Worm (Caenorhabditis elegans) whole organism, young adult: ENCODE data around the gene F35E8.1.

ENCODE experiments used
- B0035.1 ChIP-seq: sonication (generic microtip); optimal IDR thresholded peaks from 2 replicates; lab custom pipeline; 2016; ENCODE audit warnings: missing genetic modification characterization, mild to moderate bottlenecking, missing compliant biosample characterization, missing genotype, missing genetic modification reagents
- B0261.1 ChIP-seq: sonication (generic microtip); optimal IDR thresholded peaks from 2 replicates; lab custom pipeline; 2016; ENCODE audit warnings: mild to moderate bottlenecking, missing genetic modification characterization, moderate library complexity, missing compliant biosample characterization
- B0336.3 ChIP-seq: fragments of 200-800 bp; sonication (Bioruptor generic); IDR thresholded peaks from 2 replicates; pipeline ENCODE4 v1.3.6; 2022; ENCODE audit warnings: missing genetic modification characterization, missing compliant biosample characterization
- C06A6.2 ChIP-seq: fragments of 200-800 bp; sonication (Bioruptor generic); conservative IDR thresholded peaks from 2 replicates; pipeline ENCODE4 v1.3.6; 2022; ENCODE audit warnings: missing genetic modification characterization, missing compliant biosample characterization
- C17E4.6 ChIP-seq: fragments of 200-800 bp; sonication (Bioruptor generic); IDR thresholded peaks from 2 replicates; pipeline ENCODE4 v1.3.6; 2022; ENCODE audit warnings: missing genetic modification reagents, missing genetic modification characterization, missing compliant biosample characterization
- F22D6.2 ChIP-seq: sonication (generic microtip); optimal IDR thresholded peaks from 2 replicates; lab custom pipeline; 2016; ENCODE audit warnings: mild to moderate bottlenecking, missing genetic modification characterization, missing compliant biosample characterization
- F33H1.4 ChIP-seq: fragments of 200-800 bp; sonication (Bioruptor generic); IDR thresholded peaks from 2 replicates; pipeline ENCODE4 v1.3.6; 2022; ENCODE audit warnings: missing genetic modification reagents, missing genetic modification characterization, missing compliant biosample characterization
- Y95B8A.8 ChIP-seq: fragments of 200-800 bp; sonication (Bioruptor generic); IDR thresholded peaks from 2 replicates; pipeline ENCODE4 v1.3.6; 2022; ENCODE audit warnings: missing genetic modification reagents, missing genetic modification characterization, missing compliant biosample characterization
- ama-1 ChIP-seq, 3 experiments: fragments of 150-350 bp in 1 of 3; sonication (generic microtip) in 2 of 3; optimal IDR thresholded peaks; 2 replicates each; lab custom pipeline; 2014 to 2018; ENCODE audit warnings: missing biosample characterization in 2 of 3, missing genetic modification characterization in 2 of 3, missing genetic modification reagents in 2 of 3
- bed-1 ChIP-seq: fragments of 200-800 bp; sonication (Bioruptor generic); IDR thresholded peaks from 2 replicates; pipeline ENCODE4 v1.3.6; 2022; ENCODE audit warnings: missing genetic modification reagents, missing genetic modification characterization, missing compliant biosample characterization
- ceh-27 ChIP-seq: fragments of 200-800 bp; sonication (Bioruptor generic); optimal IDR thresholded peaks from 2 replicates; lab custom pipeline; 2018; ENCODE audit warnings: mild to moderate bottlenecking, missing genetic modification characterization, moderate library complexity, missing compliant biosample characterization
- ceh-79 ChIP-seq: sonication (generic microtip); optimal IDR thresholded peaks from 2 replicates; lab custom pipeline; 2017; ENCODE audit warnings: mild to moderate bottlenecking, missing genetic modification characterization, missing compliant biosample characterization
- ceh-91 ChIP-seq: fragments of 200-800 bp; sonication (Bioruptor generic); IDR thresholded peaks from 2 replicates; pipeline ENCODE4 v1.3.6; 2022; ENCODE audit warnings: missing genetic modification reagents, missing genetic modification characterization, missing compliant biosample characterization
- chd-7 ChIP-seq: sonication (generic microtip); optimal IDR thresholded peaks from 2 replicates; lab custom pipeline; 2016; ENCODE audit warnings: mild to moderate bottlenecking, missing genetic modification characterization, moderate library complexity, missing compliant biosample characterization
- gei-17 ChIP-seq: fragments of 200-800 bp; sonication (Bioruptor generic); optimal IDR thresholded peaks from 2 replicates; lab custom pipeline; 2018; ENCODE audit warnings: mild to moderate bottlenecking, missing genetic modification characterization, missing compliant biosample characterization
- him-1 ChIP-seq: sonication (generic microtip); optimal IDR thresholded peaks from 2 replicates; lab custom pipeline; 2016; ENCODE audit warnings: missing genotype, missing genetic modification reagents, missing genetic modification characterization, missing compliant biosample characterization
- hlh-12 ChIP-seq: sonication (generic microtip); optimal IDR thresholded peaks from 2 replicates; lab custom pipeline; 2016; ENCODE audit warnings: missing genetic modification characterization, missing compliant biosample characterization
- hmg-1.2 ChIP-seq: fragments of 200-800 bp; sonication (Bioruptor generic); IDR thresholded peaks from 2 replicates; pipeline ENCODE4 v1.3.6; 2022; ENCODE audit warnings: missing genetic modification reagents, missing genetic modification characterization, missing compliant biosample characterization
- hrde-1 ChIP-seq: sonication (generic microtip); optimal IDR thresholded peaks from 2 replicates; lab custom pipeline; 2016; ENCODE audit warnings: missing genetic modification characterization, mild to moderate bottlenecking, missing compliant biosample characterization, moderate library complexity, missing genotype, missing genetic modification reagents, borderline replicate concordance
- let-526 ChIP-seq: fragments of 200-800 bp; sonication (Bioruptor generic); IDR thresholded peaks from 2 replicates; pipeline ENCODE4 v1.3.6; 2022; ENCODE audit warnings: missing genetic modification reagents, missing genetic modification characterization, missing compliant biosample characterization
- madf-6 ChIP-seq: fragments of 200-800 bp; sonication (Bioruptor generic); IDR thresholded peaks from 2 replicates; pipeline ENCODE4 v1.3.6; 2022; ENCODE audit warnings: missing genetic modification reagents, missing genetic modification characterization, missing compliant biosample characterization
- mel-28 ChIP-seq: sonication (generic microtip); optimal IDR thresholded peaks from 2 replicates; lab custom pipeline; 2016; ENCODE audit warnings: borderline replicate concordance, mild to moderate bottlenecking, missing genetic modification characterization, missing compliant biosample characterization
- nfya-2 ChIP-seq: fragments of 200-800 bp; sonication (Bioruptor generic); IDR thresholded peaks from 2 replicates; pipeline ENCODE4 v1.3.6; 2022; ENCODE audit warnings: missing genetic modification reagents, missing genetic modification characterization, missing compliant biosample characterization
- nhr-80 ChIP-seq: sonication (generic microtip); optimal IDR thresholded peaks from 2 replicates; lab custom pipeline; 2016; ENCODE audit warnings: missing genetic modification characterization, missing compliant biosample characterization
- nhr-90 ChIP-seq: sonication (generic microtip); optimal IDR thresholded peaks from 2 replicates; lab custom pipeline; 2016; ENCODE audit warnings: missing genotype, mild to moderate bottlenecking, missing genetic modification characterization, missing compliant biosample characterization
- pbrm-1 ChIP-seq: fragments of 200-800 bp; sonication (Bioruptor generic); IDR thresholded peaks from 2 replicates; pipeline ENCODE4 v1.3.6; 2022; ENCODE audit warnings: missing genetic modification reagents, missing genetic modification characterization, missing compliant biosample characterization
- rcor-1 ChIP-seq: fragments of 200-800 bp; sonication (Bioruptor generic); IDR thresholded peaks from 2 replicates; pipeline ENCODE4 v1.3.6; 2022; ENCODE audit warnings: missing genetic modification reagents, missing genetic modification characterization, missing compliant biosample characterization
- rec-8 ChIP-seq, 2 experiments: sonication (generic microtip); optimal IDR thresholded peaks; 2 replicates each; lab custom pipeline; 2016; ENCODE audit warnings: mild to moderate bottlenecking in 2 of 2, missing genetic modification characterization in 2 of 2, missing genetic modification reagents in 2 of 2, missing genotype in 2 of 2, missing biosample characterization in 1 of 2, missing compliant biosample characterization in 1 of 2, moderate library complexity in 1 of 2
- snpc-1.1 ChIP-seq: sonication (generic microtip); optimal IDR thresholded peaks from 2 replicates; lab custom pipeline; 2017; ENCODE audit warnings: missing genetic modification characterization, mild to moderate bottlenecking, missing compliant biosample characterization, antibody characterized with exemption, moderate library complexity, missing genotype, missing genetic modification reagents; ENCODE audit not compliant: insufficient read depth
- tlf-1 ChIP-seq: fragments of 200-800 bp; sonication (Bioruptor generic); optimal IDR thresholded peaks from 2 replicates; lab custom pipeline; 2018; ENCODE audit warnings: mild to moderate bottlenecking, missing genetic modification characterization, missing compliant biosample characterization
- zfh-2 ChIP-seq: fragments of 200-800 bp; sonication (Bioruptor generic); conservative IDR thresholded peaks from 2 replicates; pipeline ENCODE4 v1.3.6; 2022; ENCODE audit warnings: missing genetic modification reagents, missing genetic modification characterization, missing compliant biosample characterization
- ztf-25 ChIP-seq: fragments of 200-800 bp; sonication (Bioruptor generic); IDR thresholded peaks from 2 replicates; pipeline ENCODE4 v1.3.6; 2022; ENCODE audit warnings: missing genetic modification reagents, missing genetic modification characterization, missing compliant biosample characterization

F35E8.1 gene

ce11 chrV:15897696-15898095 is 7.7 kb downstream of the F35E8.1 start, which contains the start of gene str-60 (continued):
- TF ChIP-seq B0336.3 (GFP tag; lab: Robert Waterston, UW), result no peak
- no peak for TF ChIP-seq tlf-1 (GFP tag; lab: Kevin White, UChicago)
- TF ChIP-seq gei-17 (GFP tag; lab: Kevin White, UChicago), result no peak
- no peak for TF ChIP-seq Y95B8A.8 (GFP tag; lab: Robert Waterston, UW)
- TF ChIP-seq, all 124 proteins: peak for 0

- no peak for TF ChIP-seq snpc-1.1 (tag; lab: Kevin White, UChicago)
Measured at ce11 chrV:15896671-15897070, 8.8 kb downstream of the F35E8.1 start, which contains the start of gene nhr-213. TSS of gene nhr-213 (minus strand) at chrV:15896771.

- TF ChIP-seq hrde-1 (tag; lab: Kevin White, UChicago) (no peak), nhr-90 (tag; lab: Kevin White, UChicago) (no peak), bed-1 (GFP tag; lab: Robert Waterston, UW) (no peak), rec-8 (tag; optimal IDR thresholded peaks at IDR 0.05; lab: Kevin White, UChicago) (no peak), him-1 (no peak), C06A6.2 (GFP tag; lab: Robert Waterston, UW) (no peak), ama-1 (optimal IDR thresholded peaks at IDR 0.05; lab: Kevin White, UChicago) (no peak), ama-1 (GFP tag; optimal IDR thresholded peaks at IDR 0.05; lab: Kevin White, UChicago) (no peak), madf-6 (GFP tag; lab: Robert Waterston, UW) (no peak), ceh-91 (GFP tag; lab: Robert Waterston, UW) (no peak)
Measured at ce11 chrV:15892696-15893095, 12.7 kb downstream of the F35E8.1 start, which contains the start of gene T06C12.11. TSS of gene T06C12.11 (plus strand) at chrV:15892996.

ce11 chrV:15891761-15892160 is 13.7 kb downstream of the F35E8.1 start, which contains the start of gene T06C12.12:
TSS of gene T06C12.12 (plus strand) at chrV:15892061.
- TF ChIP-seq zfh-2 (GFP tag; lab: Robert Waterston, UW) (no peak), C17E4.6 (no peak), nhr-80 (no peak), pbrm-1 (GFP tag; lab: Robert Waterston, UW) (no peak), F33H1.4 (GFP tag; lab: Robert Waterston, UW) (no peak), B0035.1 (tag; lab: Kevin White, UChicago) (no peak), ztf-25 (GFP tag; lab: Robert Waterston, UW) (no peak), rcor-1 (GFP tag; lab: Robert Waterston, UW) (no peak), let-526 (GFP tag; lab: Robert Waterston, UW) (no peak), hmg-1.2 (GFP tag; lab: Robert Waterston, UW) (no peak), tlf-1 (GFP tag; lab: Kevin White, UChicago) (no peak), ama-1 (optimal IDR thresholded peaks at IDR 0.05; lab: Kevin White, UChicago) (no peak), ama-1 (GFP tag; optimal IDR thresholded peaks at IDR 0.05; lab: Kevin White, UChicago) (no peak), ceh-27 (GFP tag; lab: Kevin White, UChicago) (no peak), F22D6.2 (tag; lab: Kevin White, UChicago) (no peak), chd-7 (tag; lab: Kevin White, UChicago) (no peak), mel-28 (no peak), nfya-2 (GFP tag; lab: Robert Waterston, UW) (no peak), ceh-79 (tag; lab: Kevin White, UChicago) (no peak), B0261.1 (tag; lab: Kevin White, UChicago) (no peak), hlh-12 (tag; lab: Kevin White, UChicago) (no peak)
